Worm (Caenorhabditis elegans) whole organism, L4 larva: ENCODE measurements around the gene F44E5.2.

Experiments used
- F37D6.2 ChIP-seq: sonication (generic microtip); optimal IDR thresholded peaks from 2 replicates; lab custom pipeline; 2016; ENCODE audit warnings: mild to moderate bottlenecking, missing genetic modification characterization, missing compliant biosample characterization
- F49E8.2 ChIP-seq: sonication (generic microtip); optimal IDR thresholded peaks from 2 replicates; lab custom pipeline; 2016; ENCODE audit warnings: missing compliant biosample characterization, mild to moderate bottlenecking, missing genetic modification characterization, borderline replicate concordance
- T26A8.4 ChIP-seq: fragments of 200-800 bp; sonication (Bioruptor generic); IDR thresholded peaks from 2 replicates; pipeline ENCODE4 v1.3.6; 2022; ENCODE audit warnings: missing genetic modification characterization, missing compliant biosample characterization
- Y105C5A.15 ChIP-seq: fragments of 200-800 bp; sonication (Bioruptor generic); IDR thresholded peaks from 2 replicates; pipeline ENCODE4 v1.3.6; 2022; ENCODE audit warnings: missing genetic modification characterization, missing compliant biosample characterization
- Y48G9A.11 ChIP-seq: fragments of 200-800 bp; sonication (Bioruptor generic); IDR thresholded peaks from 2 replicates; pipeline ENCODE4 v1.3.6; 2022; ENCODE audit warnings: missing genetic modification reagents, missing genetic modification characterization, missing compliant biosample characterization
- Y5F2A.4 ChIP-seq: fragments of 200-800 bp; sonication (Bioruptor generic); optimal IDR thresholded peaks from 2 replicates; lab custom pipeline; 2018; ENCODE audit warnings: mild to moderate bottlenecking, missing genetic modification characterization, missing compliant biosample characterization
- ZK546.5 ChIP-seq, 2 experiments: sonication (generic microtip); optimal IDR thresholded peaks; 2 replicates each; lab custom pipeline; 2017; ENCODE audit warnings: missing biosample characterization in 2 of 2, missing genetic modification characterization in 2 of 2
- aha-1 ChIP-seq: fragments of 150-350 bp; peaks from one replicate; lab custom pipeline; 2014; ENCODE audit warnings: missing biosample characterization, missing genetic modification characterization
- aly-2 ChIP-seq: sonication (generic microtip); optimal IDR thresholded peaks from 2 replicates; lab custom pipeline; 2018; ENCODE audit warnings: missing biosample characterization, missing genetic modification characterization
- ceh-44 ChIP-seq: fragments of 200-800 bp; sonication (Bioruptor generic); IDR thresholded peaks from 2 replicates; pipeline ENCODE4 v1.3.6; 2022; ENCODE audit warnings: missing genetic modification reagents, missing genetic modification characterization, missing compliant biosample characterization
- ceh-62 ChIP-seq: sonication (generic microtip); optimal IDR thresholded peaks from 2 replicates; lab custom pipeline; 2017; ENCODE audit warnings: missing biosample characterization, missing genetic modification characterization
- daf-19 ChIP-seq: fragments of 200-800 bp; sonication (Bioruptor generic); conservative IDR thresholded peaks from 2 replicates; pipeline ENCODE4 v1.3.6; 2022; ENCODE audit warnings: missing genetic modification characterization, missing compliant biosample characterization
- dpl-1 ChIP-seq: fragments of 150-350 bp; optimal IDR thresholded peaks from 2 replicates; lab custom pipeline; 2014; ENCODE audit warnings: missing biosample characterization, missing genetic modification reagents, missing genetic modification characterization
- dve-1 ChIP-seq: sonication (generic microtip); optimal IDR thresholded peaks from 2 replicates; lab custom pipeline; 2017; ENCODE audit warnings: antibody characterized with exemption, mild to moderate bottlenecking, missing genetic modification characterization, missing compliant biosample characterization; ENCODE audit not compliant: insufficient read depth
- egl-43 ChIP-seq: fragments of 200-800 bp; sonication (Bioruptor generic); IDR thresholded peaks from 2 replicates; pipeline ENCODE4 v1.3.6; 2022; ENCODE audit warnings: missing genetic modification reagents, missing genetic modification characterization, missing compliant biosample characterization
- gei-8 ChIP-seq: fragments of 200-800 bp; sonication (Bioruptor generic); optimal IDR thresholded peaks from 2 replicates; lab custom pipeline; 2018; ENCODE audit warnings: mild to moderate bottlenecking, missing genetic modification characterization, missing compliant biosample characterization
- lin-29 ChIP-seq: fragments of 200-800 bp; sonication (Bioruptor generic); IDR thresholded peaks from 2 replicates; pipeline ENCODE4 v1.3.6; 2022; ENCODE audit warnings: missing genetic modification reagents, missing genetic modification characterization, missing compliant biosample characterization
- lin-38 ChIP-seq: fragments of 200-800 bp; sonication (Bioruptor generic); IDR thresholded peaks from 2 replicates; pipeline ENCODE4 v1.3.6; 2022; ENCODE audit warnings: missing genetic modification reagents, missing genetic modification characterization, missing compliant biosample characterization
- lin-39 ChIP-seq: fragments of 150-350 bp; optimal IDR thresholded peaks from 2 replicates; lab custom pipeline; 2014; ENCODE audit warnings: missing biosample characterization, missing genetic modification reagents, missing genetic modification characterization
- lsy-2 ChIP-seq, 2 experiments: fragments of 150-350 bp in 1 of 2; sonication (generic microtip) in 1 of 2; optimal IDR thresholded peaks; 2 replicates each; lab custom pipeline; 2014 to 2017; ENCODE audit warnings: missing biosample characterization in 2 of 2, missing genetic modification characterization in 2 of 2
- madf-9 ChIP-seq: fragments of 200-800 bp; sonication (Bioruptor generic); conservative IDR thresholded peaks from 2 replicates; pipeline ENCODE4 v1.3.6; 2022; ENCODE audit warnings: missing genetic modification reagents, missing genetic modification characterization, missing compliant biosample characterization
- mdl-1 ChIP-seq, 2 experiments: fragments of 150-350 bp in 1 of 2; sonication (generic microtip) in 1 of 2; optimal IDR thresholded peaks; 2 replicates each; lab custom pipeline; 2014 to 2017; ENCODE audit warnings: missing biosample characterization in 2 of 2, missing genetic modification characterization in 2 of 2
- mep-1 ChIP-seq: fragments of 150-350 bp; sonication (generic microtip); optimal IDR thresholded peaks from 3 replicates; lab custom pipeline; 2014; ENCODE audit warnings: missing biosample characterization, missing genetic modification characterization
- nhr-102 ChIP-seq: sonication (generic microtip); optimal IDR thresholded peaks from 2 replicates; lab custom pipeline; 2016; ENCODE audit warnings: mild to moderate bottlenecking, missing genetic modification characterization, moderate library complexity, missing compliant biosample characterization
- nhr-41 ChIP-seq: fragments of 200-800 bp; sonication (Bioruptor generic); IDR thresholded peaks from 2 replicates; pipeline ENCODE4 v1.3.6; 2022; ENCODE audit warnings: missing genetic modification reagents, missing genetic modification characterization, missing compliant biosample characterization
- nhr-42 ChIP-seq: fragments of 200-800 bp; sonication (Bioruptor generic); IDR thresholded peaks from 2 replicates; pipeline ENCODE4 v1.3.6; 2022; ENCODE audit warnings: missing genetic modification characterization, missing compliant biosample characterization
- nhr-77 ChIP-seq: fragments of 150-350 bp; optimal IDR thresholded peaks from 2 replicates; lab custom pipeline; 2014; ENCODE audit warnings: missing biosample characterization, missing genetic modification characterization
- php-3 ChIP-seq: fragments of 200-800 bp; sonication (Bioruptor generic); IDR thresholded peaks from 2 replicates; pipeline ENCODE4 v1.3.6; 2022; ENCODE audit warnings: missing genetic modification reagents, missing genetic modification characterization, missing compliant biosample characterization
- rbr-2 ChIP-seq: sonication (generic microtip); optimal IDR thresholded peaks from 2 replicates; lab custom pipeline; 2016; ENCODE audit warnings: missing genotype, missing genetic modification characterization, missing compliant biosample characterization
- sdz-12 ChIP-seq: fragments of 200-800 bp; sonication (Bioruptor generic); optimal IDR thresholded peaks from 2 replicates; lab custom pipeline; 2018; ENCODE audit warnings: mild to moderate bottlenecking, missing genetic modification characterization, missing compliant biosample characterization
- set-16 ChIP-seq: fragments of 200-800 bp; sonication (Bioruptor generic); IDR thresholded peaks from 2 replicates; pipeline ENCODE4 v1.3.6; 2022; ENCODE audit warnings: missing genetic modification reagents, missing genetic modification characterization, missing compliant biosample characterization
- snpc-4 ChIP-seq: fragments of 150-350 bp; optimal IDR thresholded peaks from 2 replicates; lab custom pipeline; 2014; ENCODE audit warnings: missing biosample characterization, missing genetic modification characterization
- spr-1 ChIP-seq: sonication (generic microtip); optimal IDR thresholded peaks from 2 replicates; lab custom pipeline; 2016; ENCODE audit warnings: mild to moderate bottlenecking, missing genetic modification characterization, missing compliant biosample characterization
- tag-97 ChIP-seq: fragments of 200-800 bp; sonication (Bioruptor generic); IDR thresholded peaks from 2 replicates; pipeline ENCODE4 v1.3.6; 2022; ENCODE audit warnings: missing genetic modification characterization, missing compliant biosample characterization
- tra-1 ChIP-seq: fragments of 200-800 bp; sonication (Bioruptor generic); IDR thresholded peaks from 2 replicates; pipeline ENCODE4 v1.3.6; 2022; ENCODE audit warnings: missing genetic modification reagents, missing genetic modification characterization, missing compliant biosample characterization
- unc-130 ChIP-seq: sonication (generic microtip); optimal IDR thresholded peaks from 2 replicates; lab custom pipeline; 2016; ENCODE audit warnings: missing genetic modification reagents, missing genetic modification characterization, missing compliant biosample characterization
- zfp-3 ChIP-seq: fragments of 200-800 bp; sonication (Bioruptor generic); conservative IDR thresholded peaks from 2 replicates; pipeline ENCODE4 v1.3.6; 2022; ENCODE audit warnings: missing genetic modification reagents, missing genetic modification characterization, missing compliant biosample characterization
- zip-2 ChIP-seq: fragments of 150-350 bp; optimal IDR thresholded peaks from 2 replicates; lab custom pipeline; 2014; ENCODE audit warnings: missing biosample characterization, missing genetic modification characterization
- ztf-11 ChIP-seq: fragments of 150-350 bp; optimal IDR thresholded peaks from 2 replicates; lab custom pipeline; 2014; ENCODE audit warnings: missing biosample characterization, missing genetic modification characterization

F44E5.2 gene

DNA sequence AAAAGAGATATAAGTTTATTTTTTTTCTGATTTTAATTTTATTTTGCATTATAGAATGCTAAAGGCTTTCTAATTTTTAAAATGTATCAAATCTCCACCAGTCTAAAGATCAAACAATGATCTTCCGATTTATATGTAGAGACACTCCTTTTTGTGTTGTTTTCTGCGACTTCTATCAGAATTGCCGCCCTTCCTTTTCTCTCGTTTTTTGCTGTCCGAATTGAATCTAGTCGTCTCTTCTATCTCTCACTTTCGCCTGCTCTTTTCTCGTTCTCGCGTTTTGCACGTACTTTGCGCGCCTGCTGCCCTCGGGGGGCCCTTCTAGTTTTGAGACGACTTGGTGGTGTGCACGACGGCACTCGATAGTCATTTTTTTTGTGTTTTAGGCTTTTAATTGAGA lies 42.2 kb upstream of the F44E5.2 start (continued):
- TF ChIP-seq zip-2 (tag; lab: Kevin White, UChicago), result no peak
- no peak for TF ChIP-seq nhr-102 (tag; lab: Kevin White, UChicago)
- no peak for TF ChIP-seq dpl-1 (GFP tag; lab: Kevin White, UChicago)
- TF ChIP-seq ceh-62 (tag; lab: Kevin White, UChicago), result no peak
- TF ChIP-seq mdl-1 (tag; optimal IDR thresholded peaks at IDR 0.05; lab: Kevin White, UChicago), result peak; percentile 36 to 55
- TF ChIP-seq Y105C5A.15, result no peak
- TF ChIP-seq F37D6.2 (tag; lab: Kevin White, UChicago), result peak; percentile 2
- no peak for TF ChIP-seq php-3 (GFP tag; lab: Robert Waterston, UW)
- TF ChIP-seq daf-19 (GFP tag; lab: Robert Waterston, UW), result no peak
- no peak for TF ChIP-seq Y5F2A.4 (GFP tag; lab: Kevin White, UChicago)
- TF ChIP-seq spr-1, result peak; percentile 45
- TF ChIP-seq dve-1, result no peak
- TF ChIP-seq madf-9 (GFP tag; lab: Robert Waterston, UW), result no peak
- no peak for TF ChIP-seq ceh-44 (GFP tag; lab: Robert Waterston, UW)
- TF ChIP-seq F49E8.2, result no peak
- TF ChIP-seq aly-2, result no peak
- TF ChIP-seq sdz-12 (GFP tag; lab: Kevin White, UChicago), result no peak
- TF ChIP-seq mep-1 (tag; lab: Kevin White, UChicago), result peak; percentile 65
- peak; percentile 30 for TF ChIP-seq rbr-2
- TF ChIP-seq nhr-77 (tag; lab: Kevin White, UChicago), result no peak
- no peak for TF ChIP-seq nhr-42
- no peak for TF ChIP-seq ztf-11
- TF ChIP-seq aha-1 (tag; lab: Kevin White, UChicago), result peak; percentile 100
- no peak for TF ChIP-seq tag-97
- no peak for TF ChIP-seq lin-39 (tag; lab: Kevin White, UChicago)
- no peak for TF ChIP-seq T26A8.4 (GFP tag; lab: Robert Waterston, UW)
- no peak for TF ChIP-seq ZK546.5 (tag; optimal IDR thresholded peaks at IDR 0.05; lab: Kevin White, UChicago)
- no peak for TF ChIP-seq gei-8 (GFP tag; lab: Kevin White, UChicago)
- TF ChIP-seq tra-1 (GFP tag; lab: Robert Waterston, UW), result no peak

ce11 chrII:11725615-11726014 lies 41.0 kb upstream of the F44E5.2 start:
- TF ChIP-seq aha-1 (tag; lab: Kevin White, UChicago) (peak; percentile 85), set-16 (GFP tag; lab: Robert Waterston, UW) (peak; percentile 39; the same call in 1 of the 2 replicates), snpc-4 (no peak)

DNA sequence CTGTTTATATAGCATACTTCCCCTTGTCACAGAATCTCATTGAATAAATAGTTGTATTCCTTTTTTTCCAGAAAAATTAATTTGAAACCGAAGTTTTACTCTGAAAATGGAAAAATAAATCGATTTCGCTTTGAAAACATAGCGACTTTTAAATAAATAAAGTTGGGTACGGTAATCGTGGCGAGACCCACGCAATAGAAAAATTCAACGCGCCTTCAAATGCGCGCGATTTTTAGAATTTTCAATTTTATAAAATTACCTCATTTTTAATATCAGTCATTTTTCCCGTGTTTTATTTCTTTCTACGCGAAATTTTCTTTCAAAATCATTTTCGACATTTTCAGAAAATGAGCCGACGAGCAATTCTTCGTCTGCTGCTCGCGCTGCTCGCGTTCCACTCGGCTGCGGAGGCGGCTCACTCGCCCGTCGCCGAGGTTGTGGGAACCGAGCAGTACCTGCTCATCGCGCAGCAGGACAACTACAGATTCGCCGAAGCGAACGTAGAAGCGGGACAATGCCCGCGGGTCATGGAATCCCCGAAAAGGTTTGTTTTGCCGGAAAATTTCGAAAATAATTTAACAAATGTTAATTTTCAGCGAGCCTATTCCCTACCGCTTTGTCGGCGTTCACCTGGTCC lies 40.0 kb upstream of the F44E5.2 start, which contains the start of gene F13D12.5:
Gene F13D12.5, plus strand, starts transcription at position 345 of the 637 bp plus-strand sequence.
- TF ChIP-seq lin-29 (GFP tag; lab: Robert Waterston, UW) (no peak), aly-2 (no peak), set-16 (GFP tag; lab: Robert Waterston, UW) (peak; percentile 93), lsy-2 (tag; optimal IDR thresholded peaks at IDR 0.05; lab: Kevin White, UChicago) (peak in 1 of 2 experiments; percentile 51), lin-38 (peak; percentile 40; the same call in 1 of the 2 replicates), aha-1 (tag; lab: Kevin White, UChicago) (peak; percentile 41), egl-43 (GFP tag; lab: Robert Waterston, UW) (0 out of 2 replicates have a peak, but pooled peaks have one; percentile 46), F37D6.2 (tag; lab: Kevin White, UChicago) (no peak), unc-130 (peak; percentile 46), sdz-12 (GFP tag; lab: Kevin White, UChicago) (no peak), Y48G9A.11 (peak; percentile 71; the same call in 1 of the 2 replicates), tra-1 (GFP tag; lab: Robert Waterston, UW) (0 out of 2 replicates have a peak, but pooled peaks have one; percentile 11), nhr-41 (GFP tag; lab: Robert Waterston, UW) (no peak), zfp-3 (GFP tag; lab: Robert Waterston, UW) (0 out of 2 replicates have a peak, but pooled peaks have one; percentile 40), rbr-2 (peak; percentile 10)
- TF ChIP-seq, all 104 proteins: peak for 10
